Worm (Caenorhabditis elegans) whole organism, L1 larva: ENCODE data around the gene ceh-10.

ENCODE experiments used
- aly-2 ChIP-seq: fragments of 150-350 bp; optimal IDR thresholded peaks from 2 replicates; lab custom pipeline; 2014; ENCODE audit warnings: missing biosample characterization, missing genetic modification characterization
- dpl-1 ChIP-seq, 3 experiments: fragments of 150-350 bp in 2 of 3; sonication (generic microtip) in 1 of 3; optimal IDR thresholded peaks; 2 replicates each; lab custom pipeline; 2014 to 2017; ENCODE audit warnings: missing biosample characterization in 3 of 3, missing genetic modification characterization in 3 of 3, missing genetic modification reagents in 3 of 3
- egl-13 ChIP-seq: sonication (generic microtip); optimal IDR thresholded peaks from 2 replicates; lab custom pipeline; 2016; ENCODE audit warnings: missing genotype, missing genetic modification reagents, missing genetic modification characterization, missing compliant biosample characterization
- fkh-8 ChIP-seq: sonication (generic microtip); optimal IDR thresholded peaks from 2 replicates; lab custom pipeline; 2016; ENCODE audit warnings: mild to moderate bottlenecking, missing genetic modification characterization, missing compliant biosample characterization
- lin-13 ChIP-seq: fragments of 150-350 bp; optimal IDR thresholded peaks from 2 replicates; lab custom pipeline; 2014; ENCODE audit warnings: missing biosample characterization, missing genetic modification reagents, missing genetic modification characterization
- nhr-11 ChIP-seq: fragments of 150-350 bp; optimal IDR thresholded peaks from 2 replicates; lab custom pipeline; 2014; ENCODE audit warnings: missing biosample characterization, missing genetic modification characterization
- nhr-237 ChIP-seq: fragments of 150-350 bp; optimal IDR thresholded peaks from 2 replicates; lab custom pipeline; 2014; ENCODE audit warnings: missing biosample characterization, missing genetic modification characterization
- pqm-1 ChIP-seq: sonication (generic microtip); optimal IDR thresholded peaks from 3 replicates; lab custom pipeline; 2017; ENCODE audit warnings: missing biosample characterization, missing genetic modification characterization
- snpc-4 ChIP-seq: fragments of 150-350 bp; optimal IDR thresholded peaks from 2 replicates; lab custom pipeline; 2014; ENCODE audit warnings: missing biosample characterization, missing genetic modification characterization
- sox-4 ChIP-seq: sonication (generic microtip); optimal IDR thresholded peaks from 2 replicates; lab custom pipeline; 2016; ENCODE audit warnings: missing genetic modification characterization, missing compliant biosample characterization
- swsn-7 ChIP-seq: sonication (generic microtip); optimal IDR thresholded peaks from 2 replicates; lab custom pipeline; 2016; ENCODE audit warnings: missing genetic modification characterization, missing compliant biosample characterization
- unc-130 ChIP-seq: fragments of 150-350 bp; optimal IDR thresholded peaks from 2 replicates; lab custom pipeline; 2017; ENCODE audit warnings: missing biosample characterization, missing genetic modification characterization, inconsistent platforms

DNA sequence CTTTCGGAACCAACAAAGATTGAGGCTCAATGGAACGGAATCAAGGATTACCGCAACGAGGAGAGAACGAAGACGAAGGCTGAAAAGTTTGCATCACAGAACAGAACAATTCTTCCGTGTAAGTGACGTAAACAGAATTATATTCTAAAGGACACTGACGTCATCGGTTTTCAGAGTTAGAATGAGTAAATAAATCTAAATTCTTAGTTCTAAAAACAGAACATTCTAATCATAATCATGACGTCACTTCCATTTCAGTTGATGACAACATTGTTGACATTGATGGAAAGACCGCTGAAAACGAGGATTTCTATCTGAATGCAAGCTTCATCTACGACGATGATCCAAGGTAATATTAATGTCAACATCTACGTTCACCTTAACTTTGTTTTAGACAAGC lies 34.9 kb upstream of the ceh-10 start:
- TF ChIP-seq lin-13 (no peak), egl-13 (tag; lab: Kevin White, UChicago) (no peak), dpl-1 (GFP tag; optimal IDR thresholded peaks at IDR 0.05; lab: Kevin White, UChicago) (no peak), swsn-7 (tag; lab: Kevin White, UChicago) (no peak), unc-130 (tag; lab: Kevin White, UChicago) (no peak), sox-4 (tag; lab: Kevin White, UChicago) (no peak), pqm-1 (tag; lab: Kevin White, UChicago) (no peak), nhr-237 (tag; lab: Kevin White, UChicago) (no peak), nhr-11 (tag; lab: Kevin White, UChicago) (no peak), fkh-8 (peak; percentile 75), aly-2 (tag; lab: Kevin White, UChicago) (no peak), snpc-4 (tag; lab: Kevin White, UChicago) (no peak)
